Fruit fly (Drosophila melanogaster) S2 (cell line): ENCODE measurements around the gene CG17544.

Source experiments
- CG8478 ChIP-seq: fragments of >200 bp; optimal IDR thresholded peaks from 2 replicates; lab custom pipeline; 2018
- CTCF ChIP-seq, 2 experiments: fragments of >200 bp; optimal IDR thresholded peaks; 2 replicates each; lab custom pipeline; 2018

DNA sequence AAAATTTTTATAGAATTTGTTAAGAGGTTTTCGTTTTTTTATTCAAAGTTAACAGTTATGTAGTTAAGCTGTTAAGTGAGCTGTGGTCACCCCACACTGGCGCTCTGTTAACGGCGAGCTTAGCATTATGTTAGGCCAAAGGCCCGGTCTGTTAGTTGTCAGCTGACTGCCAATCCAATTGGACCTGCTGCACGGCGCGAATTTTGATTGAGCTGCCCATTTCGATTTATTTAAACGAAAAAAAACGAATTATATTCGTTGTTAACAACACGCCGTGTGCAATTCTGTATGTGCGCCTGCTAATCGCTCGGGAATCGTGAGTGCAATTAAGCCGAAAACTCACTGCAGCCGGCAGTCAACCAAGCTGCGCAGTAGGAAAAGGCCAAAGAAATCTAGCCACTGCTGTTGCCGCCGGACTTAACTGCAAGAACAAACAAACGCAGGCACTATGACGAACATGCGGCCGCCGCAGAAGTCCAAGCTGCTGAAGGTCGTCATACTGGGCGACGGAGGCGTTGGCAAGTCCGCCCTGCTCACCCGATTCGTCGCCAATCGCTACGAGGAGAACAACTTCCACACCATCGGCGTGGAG lies 34.2 kb upstream of the CG17544 start, which contains the start of gene Rab9:
- TF ChIP-seq CTCF (optimal IDR thresholded peaks at IDR 0.05; lab: Kevin White, UChicago) (no peak), CG8478 (no peak)
